Fruit fly (Drosophila melanogaster): ENCODE results near the gene PolD1.
A peak's percentile ranks its signal among the peaks of the same experiment; 100 is the strongest.

PolD1 gene

DNA sequence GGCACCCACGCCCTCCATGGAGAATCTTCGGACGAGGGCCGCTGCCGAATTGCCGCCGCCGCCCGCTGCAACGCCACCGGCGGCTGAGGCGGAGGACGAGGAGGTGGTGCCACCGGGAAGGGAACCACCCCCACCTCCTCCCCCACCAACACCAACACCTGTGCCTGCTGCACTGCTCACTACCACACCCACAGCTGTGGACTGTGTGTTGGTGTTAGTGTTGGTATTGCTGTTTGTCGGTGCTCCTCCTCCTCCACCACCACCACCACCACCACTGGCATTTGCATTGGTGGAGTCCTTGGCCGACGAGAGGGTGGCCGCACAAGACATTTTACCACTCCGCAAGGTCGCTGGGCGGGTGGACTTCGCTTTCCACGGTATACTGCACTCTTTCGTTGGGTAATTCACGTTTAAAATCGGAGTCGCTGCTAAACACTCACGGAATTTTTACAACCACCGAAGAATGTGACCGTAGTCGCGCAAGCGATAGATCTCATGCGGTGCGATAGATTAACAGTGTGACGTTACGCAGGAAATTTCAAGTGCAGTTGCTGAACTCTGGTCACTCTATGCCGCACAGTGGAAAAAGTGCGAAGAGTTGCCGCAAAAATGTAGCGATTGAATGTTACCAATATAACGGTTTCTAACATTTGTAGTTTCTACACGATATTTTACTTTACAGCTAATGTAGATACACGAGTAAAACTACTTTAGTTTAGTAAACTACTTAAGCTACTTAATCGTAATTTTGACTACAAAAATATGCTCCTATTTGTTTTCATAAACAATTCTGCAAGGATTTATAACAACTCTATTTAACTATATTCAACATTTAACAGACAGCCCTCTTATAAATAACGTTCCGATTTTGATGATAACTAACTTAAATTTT lies 23.9 kb upstream of the PolD1 start, which contains the start of gene mib1 (continued):
- TF ChIP-seq Sin3A (optimal IDR thresholded peaks at IDR 0.05) (peak; percentile 90), CG7963 (GFP tag; IDR thresholded peaks at IDR 0.05; ENCODE audit: partially characterized antibody) (peak; percentile 80), CG17361 (GFP tag; IDR thresholded peaks at IDR 0.05) (peak; percentile 49; the same call in 2 of the 3 replicates), CG13424 (tag; optimal IDR thresholded peaks at IDR 0.05) (peak; percentile 41), chif (GFP tag; optimal IDR thresholded peaks at IDR 0.05) (peak in 1 of 2 experiments; percentile 15), CG7357 (GFP tag; IDR thresholded peaks at IDR 0.05) (no peak), CG7556 (GFP tag; optimal IDR thresholded peaks at IDR 0.05) (peak; percentile 22), repo (GFP tag; optimal IDR thresholded peaks at IDR 0.05) (no peak), D (optimal IDR thresholded peaks at IDR 0.05) (peak; percentile 78), D (GFP tag; optimal IDR thresholded peaks at IDR 0.05) (no peak), CG1603 (tag; optimal IDR thresholded peaks at IDR 0.05) (peak; percentile 91), vnd (GFP tag; IDR thresholded peaks at IDR 0.05; ENCODE audit: partially characterized antibody) (peak; percentile 82), pho (GFP tag; optimal IDR thresholded peaks at IDR 0.05) (peak; percentile 38), bcd (GFP tag; optimal IDR thresholded peaks at IDR 0.05) (peak; percentile 52), CG2678 (tag; optimal IDR thresholded peaks at IDR 0.05) (peak; percentile 14), Eip74EF (GFP tag; optimal IDR thresholded peaks at IDR 0.05) (peak in 1 of 2 experiments; percentile 49), CG4282 (GFP tag; optimal IDR thresholded peaks at IDR 0.05) (peak; percentile 6), Hsf (GFP tag; optimal IDR thresholded peaks at IDR 0.05) (peak; percentile 24), MESR4 (GFP tag; optimal IDR thresholded peaks at IDR 0.05) (peak; percentile 99), CG15696 (tag; optimal IDR thresholded peaks at IDR 0.05) (no peak), bigmax (GFP tag; optimal IDR thresholded peaks at IDR 0.05) (peak; percentile 15), stwl (tag; optimal IDR thresholded peaks at IDR 0.05) (peak; percentile 99), al (GFP tag; IDR thresholded peaks at IDR 0.05) (0 out of 2 replicates have a peak, but pooled peaks have one; percentile 13), jing (GFP tag; optimal IDR thresholded peaks at IDR 0.05) (no peak), CG33213 (GFP tag; optimal IDR thresholded peaks at IDR 0.05) (peak; percentile 86), twi (tag; optimal IDR thresholded peaks at IDR 0.05) (peak; percentile 19), ara (GFP tag; IDR thresholded peaks at IDR 0.05) (peak; percentile 32; the same call in 1 of the 2 replicates), Sox100B (GFP tag; optimal IDR thresholded peaks at IDR 0.05) (no peak), CG14860 (GFP tag; IDR thresholded peaks at IDR 0.05; ENCODE audit: partially characterized antibody) (peak; percentile 71; the same call in 2 of the 3 replicates), CG17359 (tag; optimal IDR thresholded peaks at IDR 0.05) (no peak), jumu (GFP tag; optimal IDR thresholded peaks at IDR 0.05) (no peak), Scr (GFP tag; IDR thresholded peaks at IDR 0.05; ENCODE audit: partially characterized antibody) (peak; percentile 81), CG1024 (GFP tag; IDR thresholded peaks at IDR 0.05) (no peak), sd (tag; optimal IDR thresholded peaks at IDR 0.05) (peak; percentile 99), ewg (GFP tag; optimal IDR thresholded peaks at IDR 0.05) (peak; percentile 32), Awh (GFP tag; IDR thresholded peaks at IDR 0.05) (0 out of 2 replicates have a peak, but pooled peaks have one; percentile 6), psq (GFP tag; optimal IDR thresholded peaks at IDR 0.05) (peak; percentile 11), CG2129 (GFP tag; IDR thresholded peaks at IDR 0.05; ENCODE audit: partially characterized antibody) (peak; percentile 63), HLH3B (GFP tag; IDR thresholded peaks at IDR 0.05) (no peak), az2 (GFP tag; optimal IDR thresholded peaks at IDR 0.05) (peak; percentile 15), chm (GFP tag; IDR thresholded peaks at IDR 0.05) (peak; percentile 68; the same call in 1 of the 2 replicates), Dll (GFP tag; IDR thresholded peaks at IDR 0.05; ENCODE audit: partially characterized antibody) (peak; percentile 84), CG2199 (GFP tag; IDR thresholded peaks at IDR 0.05) (no peak), ci (GFP tag; IDR thresholded peaks at IDR 0.05) (peak; percentile 74), CG31441 (GFP tag; IDR thresholded peaks at IDR 0.05) (peak; percentile 23; the same call in 1 of the 2 replicates), esg (GFP tag; conservative IDR thresholded peaks at IDR 0.05) (no peak), Ada2b (GFP tag; IDR thresholded peaks at IDR 0.05) (no peak)
